Worm (Caenorhabditis elegans) whole organism, young adult: Measurements from ENCODE around the gene max-2.

Experiments used
- B0035.1 ChIP-seq: sonication (generic microtip); optimal IDR thresholded peaks from 2 replicates; lab custom pipeline; 2016; ENCODE audit warnings: missing genetic modification characterization, mild to moderate bottlenecking, missing compliant biosample characterization, missing genotype, missing genetic modification reagents
- D2030.7 ChIP-seq: fragments of 200-800 bp; sonication (Bioruptor generic); IDR thresholded peaks from 2 replicates; pipeline ENCODE4 v1.3.6; 2022; ENCODE audit warnings: missing genetic modification reagents, missing genetic modification characterization, missing compliant biosample characterization
- F10E7.11 ChIP-seq: sonication (generic microtip); optimal IDR thresholded peaks from 2 replicates; lab custom pipeline; 2017; ENCODE audit warnings: mild to moderate bottlenecking, missing genetic modification characterization, moderate library complexity, missing compliant biosample characterization
- F23B12.7 ChIP-seq: sonication (generic microtip); optimal IDR thresholded peaks from 2 replicates; lab custom pipeline; 2017; ENCODE audit warnings: missing genetic modification characterization, mild to moderate bottlenecking, missing compliant biosample characterization, antibody characterized with exemption, moderate library complexity; ENCODE audit not compliant: insufficient read depth
- F33H1.4 ChIP-seq: fragments of 200-800 bp; sonication (Bioruptor generic); IDR thresholded peaks from 2 replicates; pipeline ENCODE4 v1.3.6; 2022; ENCODE audit warnings: missing genetic modification reagents, missing genetic modification characterization, missing compliant biosample characterization
- F49E8.2 ChIP-seq: sonication (generic microtip); optimal IDR thresholded peaks from 3 replicates; lab custom pipeline; 2017; ENCODE audit warnings: missing genetic modification characterization, mild to moderate bottlenecking, missing compliant biosample characterization, antibody characterized with exemption, moderate library complexity; ENCODE audit not compliant: insufficient read depth
- F52B5.7 ChIP-seq: sonication (generic microtip); optimal IDR thresholded peaks from 2 replicates; lab custom pipeline; 2016; ENCODE audit warnings: mild to moderate bottlenecking, missing genetic modification characterization, missing compliant biosample characterization
- F55B11.4 ChIP-seq: sonication (generic microtip); optimal IDR thresholded peaks from 2 replicates; lab custom pipeline; 2016; ENCODE audit warnings: missing compliant biosample characterization, missing genetic modification characterization, borderline replicate concordance; ENCODE audit not compliant: insufficient read depth
- K11D2.4 ChIP-seq: fragments of 200-800 bp; sonication (Bioruptor generic); IDR thresholded peaks from 2 replicates; pipeline ENCODE4 v1.3.6; 2022; ENCODE audit warnings: missing genetic modification reagents, missing genetic modification characterization, missing compliant biosample characterization
- Y53F4B.3 ChIP-seq: fragments of 200-800 bp; sonication (Bioruptor generic); IDR thresholded peaks from 2 replicates; pipeline ENCODE4 v1.3.6; 2022; ENCODE audit warnings: missing genetic modification reagents, missing genetic modification characterization, missing compliant biosample characterization
- Y56A3A.18 ChIP-seq: fragments of 200-800 bp; sonication (Bioruptor generic); IDR thresholded peaks from 2 replicates; pipeline ENCODE4 v1.3.6; 2022; ENCODE audit warnings: missing genetic modification reagents, missing genetic modification characterization, missing compliant biosample characterization
- Y79H2A.3 ChIP-seq: fragments of 200-800 bp; sonication (Bioruptor generic); conservative IDR thresholded peaks from 2 replicates; pipeline ENCODE4 v1.3.6; 2022; ENCODE audit warnings: missing genetic modification reagents, missing genetic modification characterization, missing compliant biosample characterization
- athp-1 ChIP-seq: sonication (generic microtip); optimal IDR thresholded peaks from 2 replicates; lab custom pipeline; 2017; ENCODE audit warnings: mild to moderate bottlenecking, missing genetic modification characterization, missing compliant biosample characterization
- attf-5 ChIP-seq: fragments of 200-800 bp; sonication (Bioruptor generic); optimal IDR thresholded peaks from 2 replicates; lab custom pipeline; 2018; ENCODE audit warnings: mild to moderate bottlenecking, missing genetic modification characterization, missing compliant biosample characterization
- ceh-27 ChIP-seq: fragments of 200-800 bp; sonication (Bioruptor generic); optimal IDR thresholded peaks from 2 replicates; lab custom pipeline; 2018; ENCODE audit warnings: mild to moderate bottlenecking, missing genetic modification characterization, moderate library complexity, missing compliant biosample characterization
- die-1 ChIP-seq: sonication (generic microtip); optimal IDR thresholded peaks from 2 replicates; lab custom pipeline; 2016; ENCODE audit warnings: missing genotype, mild to moderate bottlenecking, missing genetic modification characterization, missing compliant biosample characterization
- dox-1 ChIP-seq: fragments of 200-800 bp; sonication (Bioruptor generic); IDR thresholded peaks from 2 replicates; pipeline ENCODE4 v1.3.6; 2022; ENCODE audit warnings: missing genetic modification reagents, missing genetic modification characterization, missing compliant biosample characterization
- egl-44 ChIP-seq: fragments of 200-800 bp; sonication (Bioruptor generic); IDR thresholded peaks from 2 replicates; pipeline ENCODE4 v1.3.6; 2022; ENCODE audit warnings: missing genetic modification reagents, missing genetic modification characterization, missing compliant biosample characterization
- fkh-3 ChIP-seq: sonication (generic microtip); optimal IDR thresholded peaks from 2 replicates; lab custom pipeline; 2016; ENCODE audit warnings: mild to moderate bottlenecking, missing genetic modification characterization, missing compliant biosample characterization
- gei-17 ChIP-seq: fragments of 200-800 bp; sonication (Bioruptor generic); optimal IDR thresholded peaks from 2 replicates; lab custom pipeline; 2018; ENCODE audit warnings: mild to moderate bottlenecking, missing genetic modification characterization, missing compliant biosample characterization
- him-1 ChIP-seq: sonication (generic microtip); optimal IDR thresholded peaks from 2 replicates; lab custom pipeline; 2016; ENCODE audit warnings: missing genotype, missing genetic modification reagents, missing genetic modification characterization, missing compliant biosample characterization
- hlh-26 ChIP-seq: fragments of 200-800 bp; sonication (Bioruptor generic); conservative IDR thresholded peaks from 2 replicates; pipeline ENCODE4 v1.3.6; 2022; ENCODE audit warnings: missing genetic modification reagents, missing genetic modification characterization, missing compliant biosample characterization
- hmg-1.2 ChIP-seq: fragments of 200-800 bp; sonication (Bioruptor generic); IDR thresholded peaks from 2 replicates; pipeline ENCODE4 v1.3.6; 2022; ENCODE audit warnings: missing genetic modification reagents, missing genetic modification characterization, missing compliant biosample characterization
- lag-1 ChIP-seq: fragments of 200-800 bp; sonication (Bioruptor generic); IDR thresholded peaks from 2 replicates; pipeline ENCODE4 v1.3.6; 2022; ENCODE audit warnings: missing genetic modification reagents, missing genetic modification characterization, missing compliant biosample characterization
- lin-35 ChIP-seq, 3 experiments: fragments of 150-350 bp in 2 of 3; sonication (generic microtip) in 1 of 3; optimal IDR thresholded peaks; 2 replicates each; lab custom pipeline; 2014 to 2018; ENCODE audit warnings: missing biosample characterization in 3 of 3, missing genetic modification characterization in 3 of 3, missing genetic modification reagents in 3 of 3
- lin-40 ChIP-seq: sonication (generic microtip); optimal IDR thresholded peaks from 2 replicates; lab custom pipeline; 2016; ENCODE audit warnings: missing genetic modification characterization, mild to moderate bottlenecking, missing compliant biosample characterization, missing genotype, missing genetic modification reagents
- lsy-27 ChIP-seq: sonication (generic microtip); optimal IDR thresholded peaks from 2 replicates; lab custom pipeline; 2017; ENCODE audit warnings: missing genetic modification characterization, mild to moderate bottlenecking, missing compliant biosample characterization, antibody characterized with exemption, missing genotype, borderline replicate concordance; ENCODE audit not compliant: insufficient read depth
- madf-6 ChIP-seq: fragments of 200-800 bp; sonication (Bioruptor generic); IDR thresholded peaks from 2 replicates; pipeline ENCODE4 v1.3.6; 2022; ENCODE audit warnings: missing genetic modification reagents, missing genetic modification characterization, missing compliant biosample characterization
- mes-4 ChIP-seq: sonication (generic microtip); optimal IDR thresholded peaks from 2 replicates; lab custom pipeline; 2016; ENCODE audit warnings: missing genotype, missing genetic modification characterization, missing compliant biosample characterization
- nfya-1 ChIP-seq: sonication (generic microtip); optimal IDR thresholded peaks from 2 replicates; lab custom pipeline; 2017; ENCODE audit warnings: antibody characterized with exemption, missing compliant biosample characterization, missing genetic modification characterization, borderline replicate concordance; ENCODE audit not compliant: insufficient read depth
- nhr-80 ChIP-seq: sonication (generic microtip); optimal IDR thresholded peaks from 2 replicates; lab custom pipeline; 2016; ENCODE audit warnings: missing genetic modification characterization, missing compliant biosample characterization
- nhr-90 ChIP-seq: sonication (generic microtip); optimal IDR thresholded peaks from 2 replicates; lab custom pipeline; 2016; ENCODE audit warnings: missing genotype, mild to moderate bottlenecking, missing genetic modification characterization, missing compliant biosample characterization
- rpc-1 ChIP-seq, 2 experiments: fragments of 150-350 bp in 1 of 2; sonication (generic microtip) in 1 of 2; optimal IDR thresholded peaks; 2 replicates each; lab custom pipeline; 2014 to 2018; ENCODE audit warnings: missing biosample characterization in 1 of 2, missing genetic modification characterization in 1 of 2, missing genetic modification reagents in 1 of 2, missing genotype in 1 of 2
- snpc-1.3 ChIP-seq: sonication (generic microtip); optimal IDR thresholded peaks from 2 replicates; lab custom pipeline; 2017; ENCODE audit warnings: missing genetic modification characterization, mild to moderate bottlenecking, missing compliant biosample characterization, antibody characterized with exemption, moderate library complexity, missing genotype, missing genetic modification reagents; ENCODE audit not compliant: insufficient read depth
- snpc-3.4 ChIP-seq: sonication (generic microtip); optimal IDR thresholded peaks from 2 replicates; lab custom pipeline; 2017; ENCODE audit warnings: missing genetic modification characterization, mild to moderate bottlenecking, missing compliant biosample characterization, antibody characterized with exemption, moderate library complexity, missing genotype, missing genetic modification reagents
- zim-3 ChIP-seq: sonication (generic microtip); optimal IDR thresholded peaks from 2 replicates; lab custom pipeline; 2017; ENCODE audit warnings: mild to moderate bottlenecking, missing genetic modification characterization, moderate library complexity, missing compliant biosample characterization
- ztf-18 ChIP-seq: sonication (generic microtip); optimal IDR thresholded peaks from 2 replicates; lab custom pipeline; 2016; ENCODE audit warnings: missing genotype, mild to moderate bottlenecking, missing genetic modification characterization, missing compliant biosample characterization
- ztf-25 ChIP-seq: fragments of 200-800 bp; sonication (Bioruptor generic); IDR thresholded peaks from 2 replicates; pipeline ENCODE4 v1.3.6; 2022; ENCODE audit warnings: missing genetic modification reagents, missing genetic modification characterization, missing compliant biosample characterization
- ztf-26 ChIP-seq: sonication (generic microtip); optimal IDR thresholded peaks from 2 replicates; lab custom pipeline; 2017; ENCODE audit warnings: missing genetic modification characterization, missing compliant biosample characterization
- ztf-28 ChIP-seq: fragments of 200-800 bp; sonication (Bioruptor generic); IDR thresholded peaks from 2 replicates; pipeline ENCODE4 v1.3.6; 2022; ENCODE audit warnings: missing genetic modification reagents, missing genetic modification characterization, missing compliant biosample characterization

Gene max-2

ce11 chrII:13004872-13005252 is 20.8 kb downstream of the max-2 start (continued):
- TF ChIP-seq nfya-1 (tag; lab: Kevin White, UChicago) (no peak), F49E8.2 (tag; lab: Kevin White, UChicago) (no peak)

ce11 chrII:13004160-13004871 is 21.3 kb downstream of the max-2 start:
- TF ChIP-seq lin-35 (GFP tag; optimal IDR thresholded peaks at IDR 0.05; lab: Kevin White, UChicago) (no peak), nhr-80 (tag; lab: Kevin White, UChicago) (peak; percentile 52), snpc-1.3 (no peak), egl-44 (GFP tag; lab: Robert Waterston, UW) (no peak), zim-3 (no peak), lag-1 (GFP tag; lab: Robert Waterston, UW) (no peak), D2030.7 (GFP tag; lab: Robert Waterston, UW) (no peak)

- TF ChIP-seq F55B11.4, result no peak
- no peak for TF ChIP-seq D2030.7 (GFP tag; lab: Robert Waterston, UW)
- no peak for TF ChIP-seq ztf-26
- no peak for TF ChIP-seq mes-4 (tag; lab: Kevin White, UChicago)
- no peak for TF ChIP-seq dox-1 (GFP tag; lab: Robert Waterston, UW)
- no peak for TF ChIP-seq ceh-27 (GFP tag; lab: Kevin White, UChicago)
- no peak for TF ChIP-seq lin-40 (tag; lab: Kevin White, UChicago)
- no peak for TF ChIP-seq lin-35 (GFP tag; optimal IDR thresholded peaks at IDR 0.05; lab: Kevin White, UChicago)
- TF ChIP-seq nhr-80 (tag; lab: Kevin White, UChicago), result no peak
- no peak for TF ChIP-seq snpc-3.4 (tag; lab: Kevin White, UChicago)
- TF ChIP-seq athp-1, result no peak
- no peak for TF ChIP-seq nhr-90
- TF ChIP-seq ztf-28, result no peak
- no peak for TF ChIP-seq fkh-3 (tag; lab: Kevin White, UChicago)
These were observed 22.4 kb downstream of the max-2 start for ce11 chrII:13003244-13003643.

- 0 out of 2 replicates have a peak, but pooled peaks have one; percentile 15 for TF ChIP-seq ztf-25 (GFP tag; lab: Robert Waterston, UW)
- TF ChIP-seq zim-3, result no peak
- no peak for TF ChIP-seq K11D2.4
- no peak for TF ChIP-seq die-1
- no peak for TF ChIP-seq him-1 (tag; lab: Kevin White, UChicago)
These were observed 24.9 kb downstream of the max-2 start, which contains the start of gene Y38F1A.8 for ce11 chrII:13000753-13001152. TSS of gene Y38F1A.8 (minus strand) at chrII:13000853.

- TF ChIP-seq hmg-1.2 (no peak), snpc-1.3 (no peak), F23B12.7 (no peak), B0035.1 (no peak), Y56A3A.18 (no peak), Y79H2A.3 (GFP tag; lab: Robert Waterston, UW) (no peak), F10E7.11 (no peak), mes-4 (tag; lab: Kevin White, UChicago) (no peak), attf-5 (GFP tag; lab: Kevin White, UChicago) (no peak), gei-17 (GFP tag; lab: Kevin White, UChicago) (no peak), madf-6 (GFP tag; lab: Robert Waterston, UW) (no peak), hlh-26 (GFP tag; lab: Robert Waterston, UW) (no peak), ztf-18 (tag; lab: Kevin White, UChicago) (no peak), Y53F4B.3 (GFP tag; lab: Robert Waterston, UW) (no peak), F52B5.7 (tag; lab: Kevin White, UChicago) (no peak), lag-1 (GFP tag; lab: Robert Waterston, UW) (no peak), F33H1.4 (GFP tag; lab: Robert Waterston, UW) (no peak), rpc-1 (optimal IDR thresholded peaks at IDR 0.05; lab: Kevin White, UChicago) (no peak), rpc-1 (tag; optimal IDR thresholded peaks at IDR 0.05; lab: Kevin White, UChicago) (no peak), lsy-27 (tag; lab: Kevin White, UChicago) (no peak)
- TF ChIP-seq, all 124 proteins: peak for 0
These were observed 28.2 kb downstream of the max-2 start, which contains the start of gene Y38F1A.7 for ce11 chrII:12997413-12997812. TSS of gene Y38F1A.7 (minus strand) at chrII:12997804.
